Worm (Caenorhabditis elegans) whole organism, young adult: Measurements from ENCODE around the gene asp-18.

Source experiments
- B0261.1 ChIP-seq: sonication (generic microtip); optimal IDR thresholded peaks from 2 replicates; lab custom pipeline; 2016; ENCODE audit warnings: mild to moderate bottlenecking, missing genetic modification characterization, moderate library complexity, missing compliant biosample characterization
- C06A6.2 ChIP-seq: fragments of 200-800 bp; sonication (Bioruptor generic); conservative IDR thresholded peaks from 2 replicates; pipeline ENCODE4 v1.3.6; 2022; ENCODE audit warnings: missing genetic modification characterization, missing compliant biosample characterization
- lin-35 ChIP-seq, 3 experiments: fragments of 150-350 bp in 2 of 3; sonication (generic microtip) in 1 of 3; optimal IDR thresholded peaks; 2 replicates each; lab custom pipeline; 2014 to 2018; ENCODE audit warnings: missing biosample characterization in 3 of 3, missing genetic modification characterization in 3 of 3, missing genetic modification reagents in 3 of 3
- nhr-90 ChIP-seq: sonication (generic microtip); optimal IDR thresholded peaks from 2 replicates; lab custom pipeline; 2016; ENCODE audit warnings: missing genotype, mild to moderate bottlenecking, missing genetic modification characterization, missing compliant biosample characterization
- pbrm-1 ChIP-seq: fragments of 200-800 bp; sonication (Bioruptor generic); IDR thresholded peaks from 2 replicates; pipeline ENCODE4 v1.3.6; 2022; ENCODE audit warnings: missing genetic modification reagents, missing genetic modification characterization, missing compliant biosample characterization
- snpc-4 ChIP-seq, 5 experiments: fragments of 150-350 bp in 1 of 5; sonication (generic microtip) in 4 of 5; optimal IDR thresholded peaks; 2 replicates each; lab custom pipeline; 2014 to 2018; ENCODE audit warnings: missing genetic modification characterization in 5 of 5, missing biosample characterization in 3 of 5, antibody characterized with exemption in 2 of 5, mild to moderate bottlenecking in 2 of 5, missing compliant biosample characterization in 2 of 5, missing genotype in 2 of 5, moderate library complexity in 2 of 5, missing genetic modification reagents in 1 of 5
- ztf-18 ChIP-seq: sonication (generic microtip); optimal IDR thresholded peaks from 2 replicates; lab custom pipeline; 2016; ENCODE audit warnings: missing genotype, mild to moderate bottlenecking, missing genetic modification characterization, missing compliant biosample characterization

DNA sequence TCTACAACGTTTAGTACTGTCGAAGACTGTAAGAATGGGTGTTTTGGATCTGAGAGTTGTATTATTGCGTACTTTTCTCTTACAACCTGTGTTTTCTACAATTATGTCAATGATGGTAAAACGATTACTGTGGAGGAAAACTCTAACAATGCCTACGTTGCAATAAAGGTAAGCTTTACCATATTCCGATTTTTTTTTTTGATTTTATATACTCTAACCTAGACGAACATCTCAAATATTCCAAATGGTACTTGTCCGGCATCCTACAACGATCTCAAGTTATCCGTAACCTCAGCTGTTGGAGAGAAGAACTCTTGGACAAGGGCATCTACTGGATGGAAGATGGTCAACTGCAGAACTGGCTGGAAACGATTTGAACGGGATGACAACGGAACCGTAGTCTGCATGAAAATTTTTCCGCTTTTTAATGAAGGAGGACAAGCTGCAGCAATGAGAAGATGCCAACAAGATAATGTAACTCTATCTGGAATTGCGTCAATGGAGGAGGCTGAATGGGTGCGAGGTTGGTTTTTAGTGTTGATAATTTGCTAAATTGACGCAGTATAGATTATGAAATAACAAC lies 40.4 kb upstream of the asp-18 start:
- TF ChIP-seq ztf-18 (no peak), lin-35 (GFP tag; optimal IDR thresholded peaks at IDR 0.05; lab: Kevin White, UChicago) (no peak), snpc-4 (GFP tag; optimal IDR thresholded peaks at IDR 0.05; lab: Kevin White, UChicago) (no peak), snpc-4 (tag; optimal IDR thresholded peaks at IDR 0.05; lab: Kevin White, UChicago) (no peak), B0261.1 (no peak), pbrm-1 (GFP tag; lab: Robert Waterston, UW) (no peak), nhr-90 (tag; lab: Kevin White, UChicago) (no peak), C06A6.2 (GFP tag; lab: Robert Waterston, UW) (no peak)
